Worm (Caenorhabditis elegans): Measurements from ENCODE around the gene E02C12.11.

ce11 chrV:9373473-9373872, 6.2 kb downstream of the E02C12.11 start, which contains the start of gene E02C12.8:
- TF ChIP-seq ceh-83 (GFP tag; optimal IDR thresholded peaks at IDR 0.05), result no peak
- no peak for TF ChIP-seq cnd-1 (tag; optimal IDR thresholded peaks at IDR 0.05)
- TF ChIP-seq nhr-12 (tag; optimal IDR thresholded peaks at IDR 0.05), result no peak
- no peak for TF ChIP-seq unc-62 (GFP tag; optimal IDR thresholded peaks at IDR 0.05)
- TF ChIP-seq ztf-11 (tag; optimal IDR thresholded peaks at IDR 0.05), result no peak
- TF ChIP-seq sem-2 (GFP tag; optimal IDR thresholded peaks at IDR 0.05), result no peak
- TF ChIP-seq nhr-237 (tag; optimal IDR thresholded peaks at IDR 0.05), result no peak
- TF ChIP-seq elt-3 (tag; optimal IDR thresholded peaks at IDR 0.05), result no peak
- no peak for TF ChIP-seq unc-39 (tag; optimal IDR thresholded peaks at IDR 0.05)
- no peak for TF ChIP-seq snpc-4 (tag; optimal IDR thresholded peaks at IDR 0.05)
- no peak for TF ChIP-seq lin-13 (tag; optimal IDR thresholded peaks at IDR 0.05)
